Fruit fly (Drosophila melanogaster): ENCODE data around the gene CG13994.
A peak's percentile ranks its signal among the peaks of the same experiment; 100 is the strongest.

Gene CG13994

DNA sequence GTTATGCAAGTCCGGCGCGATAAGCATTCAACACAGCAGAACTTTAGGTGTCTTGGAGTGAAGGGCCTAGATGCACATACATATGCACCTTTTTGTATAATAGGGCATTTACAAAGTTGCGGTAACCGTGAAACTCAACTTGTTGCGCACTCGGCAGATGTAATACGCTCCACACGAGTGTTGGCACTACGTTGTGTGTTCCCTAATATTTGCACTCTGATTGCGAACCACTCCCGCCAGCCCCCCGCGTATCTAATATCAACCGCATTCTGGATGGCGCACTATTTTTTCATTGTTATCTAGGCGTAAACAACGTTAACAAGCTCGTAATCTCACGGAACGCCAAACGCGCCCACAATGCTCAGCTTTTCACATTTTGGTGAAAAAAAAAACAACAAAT is 17.5 kb downstream of the CG13994 start (continued):
- TF ChIP-seq sim (GFP tag; IDR thresholded peaks at IDR 0.05) (no peak), Ptx1 (GFP tag; IDR thresholded peaks at IDR 0.05) (no peak), NC2β (GFP tag; optimal IDR thresholded peaks at IDR 0.05) (no peak), MTF-1 (GFP tag; optimal IDR thresholded peaks at IDR 0.05; ENCODE audit: borderline replicate concordance) (no peak), mirr (GFP tag; optimal IDR thresholded peaks at IDR 0.05) (peak; percentile 6), B-H1 (GFP tag; IDR thresholded peaks at IDR 0.05) (no peak)

DNA sequence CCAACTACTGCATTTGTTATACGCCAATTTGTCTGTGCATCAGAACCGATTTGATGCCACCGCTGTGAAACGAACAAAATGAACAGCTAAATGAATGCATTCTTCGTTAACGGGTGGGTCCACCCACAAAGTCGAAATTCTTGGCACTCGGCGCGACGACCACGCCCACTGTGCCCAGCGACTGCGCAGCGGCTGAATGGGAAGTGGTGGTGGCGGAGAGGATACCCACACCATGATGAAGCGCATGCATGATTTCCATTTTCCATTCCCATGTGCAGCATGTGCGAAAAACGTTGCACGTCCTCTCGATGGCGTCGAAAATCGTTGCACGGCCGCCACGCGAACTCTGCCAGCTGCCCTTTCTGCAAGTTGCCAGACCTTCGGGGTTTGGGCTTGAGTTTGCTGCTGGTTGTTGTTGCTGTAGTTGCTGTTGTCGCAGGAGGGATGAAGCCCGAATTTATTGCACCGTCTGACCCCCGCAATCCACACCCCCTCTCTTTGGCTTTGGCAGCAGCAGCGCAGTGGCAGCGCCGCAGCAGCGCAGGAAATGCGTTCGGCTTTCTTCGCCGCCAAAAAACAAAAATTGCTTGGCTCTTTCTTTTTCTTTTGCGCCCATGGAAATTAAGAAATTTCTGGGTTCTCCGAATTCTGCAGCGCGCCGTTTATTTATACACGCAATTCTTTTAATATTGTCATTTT is 18.5 kb downstream of the CG13994 start:
- TF ChIP-seq CG6813 (GFP tag; optimal IDR thresholded peaks at IDR 0.05) (no peak), twi (tag; optimal IDR thresholded peaks at IDR 0.05) (peak; percentile 38), Ets65A (GFP tag) (no peak), CG1603 (tag; optimal IDR thresholded peaks at IDR 0.05) (no peak), trem (tag; optimal IDR thresholded peaks at IDR 0.05) (no peak), CG3281 (GFP tag; optimal IDR thresholded peaks at IDR 0.05) (no peak), Pdp1 (GFP tag; optimal IDR thresholded peaks at IDR 0.05) (no peak), cwo (GFP tag; optimal IDR thresholded peaks at IDR 0.05) (no peak), gce (GFP tag; IDR thresholded peaks at IDR 0.05) (0 out of 3 replicates have a peak, but pooled peaks have one; percentile 7), CG4707 (GFP tag; optimal IDR thresholded peaks at IDR 0.05) (peak; percentile 21), Xrp1 (GFP tag; IDR thresholded peaks at IDR 0.05) (0 out of 2 replicates have a peak, but pooled peaks have one; percentile 20), CG10209 (GFP tag; optimal IDR thresholded peaks at IDR 0.05) (no peak), insv (GFP tag; optimal IDR thresholded peaks at IDR 0.05) (no peak), gsb-n (tag; optimal IDR thresholded peaks at IDR 0.05) (no peak), CG18476 (GFP tag; optimal IDR thresholded peaks at IDR 0.05) (no peak), CG9932 (GFP tag; IDR thresholded peaks at IDR 0.05) (no peak), stc (GFP tag; IDR thresholded peaks at IDR 0.05) (peak; percentile 20; the same call in 1 of the 2 replicates), z (GFP tag; IDR thresholded peaks at IDR 0.05) (peak; percentile 56; the same call in 1 of the 3 replicates), CG9215 (GFP tag; IDR thresholded peaks at IDR 0.05) (no peak), row (GFP tag; IDR thresholded peaks at IDR 0.05) (no peak), sens-2 (GFP tag; IDR thresholded peaks at IDR 0.05) (no peak), CG12155 (GFP tag; optimal IDR thresholded peaks at IDR 0.05) (peak; percentile 6), crc (GFP tag; optimal IDR thresholded peaks at IDR 0.05) (no peak), rib (GFP tag; IDR thresholded peaks at IDR 0.05) (no peak), sna (GFP tag; IDR thresholded peaks at IDR 0.05; ENCODE audit: partially characterized antibody) (no peak), da (GFP tag; optimal IDR thresholded peaks at IDR 0.05) (peak; percentile 5), CG6254 (GFP tag; optimal IDR thresholded peaks at IDR 0.05) (no peak), Sox100B (GFP tag; optimal IDR thresholded peaks at IDR 0.05) (no peak), CG42726 (GFP tag; IDR thresholded peaks at IDR 0.05; ENCODE audit: partially characterized antibody) (peak; percentile 100), CG3726 (GFP tag; IDR thresholded peaks at IDR 0.05) (no peak), CG33213 (GFP tag; optimal IDR thresholded peaks at IDR 0.05) (no peak), Dek (tag; optimal IDR thresholded peaks at IDR 0.05) (no peak), Rfx (GFP tag; IDR thresholded peaks at IDR 0.05) (no peak), CG15479 (GFP tag; optimal IDR thresholded peaks at IDR 0.05) (no peak), fu2 (GFP tag; optimal IDR thresholded peaks at IDR 0.05) (no peak), CG4730 (GFP tag; IDR thresholded peaks at IDR 0.05) (no peak), Lpt (GFP tag; optimal IDR thresholded peaks at IDR 0.05) (no peak), cg (GFP tag; optimal IDR thresholded peaks at IDR 0.05) (peak; percentile 27), CG32767 (GFP tag; IDR thresholded peaks at IDR 0.05) (no peak), CG9797 (GFP tag; optimal IDR thresholded peaks at IDR 0.05) (no peak), oc (tag; optimal IDR thresholded peaks at IDR 0.05) (no peak), ken (GFP tag; IDR thresholded peaks at IDR 0.05) (no peak), gcm2 (GFP tag; optimal IDR thresholded peaks at IDR 0.05) (no peak)

All from whole organism, embryonic.